Worm (Caenorhabditis elegans) whole organism, mixed stage, embryonic: ENCODE results near the gene rfs-1.

ENCODE experiments used
- ces-1 ChIP-seq: fragments of 150-350 bp; optimal IDR thresholded peaks from 2 replicates; lab custom pipeline; 2014; ENCODE audit warnings: missing biosample characterization, missing genetic modification reagents, missing genetic modification characterization
- elt-1 ChIP-seq: sonication (generic microtip); optimal IDR thresholded peaks from 2 replicates; lab custom pipeline; 2017; ENCODE audit warnings: missing genetic modification characterization, mild to moderate bottlenecking, missing compliant biosample characterization, antibody characterized with exemption, moderate library complexity, borderline replicate concordance; ENCODE audit not compliant: insufficient read depth
- nhr-2 ChIP-seq: fragments of 150-350 bp; optimal IDR thresholded peaks from 2 replicates; lab custom pipeline; 2014; ENCODE audit warnings: missing biosample characterization, missing genetic modification characterization
- sptf-1 ChIP-seq: sonication (generic microtip); optimal IDR thresholded peaks from 2 replicates; lab custom pipeline; 2017; ENCODE audit warnings: mild to moderate bottlenecking, missing genetic modification characterization, moderate library complexity, missing compliant biosample characterization

Gene rfs-1

DNA sequence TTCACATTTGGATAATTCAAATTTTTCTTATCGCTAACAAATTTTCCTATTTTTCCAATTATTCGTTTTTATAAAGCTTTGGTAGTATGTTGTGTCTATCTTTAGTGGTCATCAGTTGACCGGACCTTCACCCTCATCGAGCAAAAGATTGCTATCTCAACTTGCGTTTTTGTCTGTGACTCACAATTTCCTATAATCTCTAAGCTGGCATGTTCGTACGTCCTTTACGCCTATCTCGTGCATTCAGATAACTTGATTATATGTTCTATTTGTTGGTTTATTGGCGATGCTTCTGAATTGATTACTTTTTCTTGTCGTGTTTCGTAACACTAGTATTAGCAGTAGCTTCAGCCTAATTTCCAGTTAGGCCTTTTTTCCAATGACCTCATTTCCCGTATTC, 53.3 kb downstream of the rfs-1 start:
- no peak for TF ChIP-seq sptf-1
- peak; percentile 96 for TF ChIP-seq elt-1
- TF ChIP-seq nhr-2 (tag; lab: Kevin White, UChicago), result peak; percentile 75
- peak; percentile 74 for TF ChIP-seq ces-1 (GFP tag; lab: Kevin White, UChicago)
- TF ChIP-seq, all 35 proteins: peak for 3
